Fruit fly (Drosophila melanogaster) Kc167 (cell line): Measurements from ENCODE around the gene CG17327.

ENCODE experiments used
- Myc ChIP-seq: fragments of >200 bp; optimal IDR thresholded peaks from 2 replicates; lab custom pipeline; 2017; ENCODE audit warnings: missing external identifiers
- Sin3A ChIP-seq: fragments of >200 bp; optimal IDR thresholded peaks from 2 replicates; lab custom pipeline; 2018; ENCODE audit warnings: missing external identifiers
- h ChIP-seq: fragments of >200 bp; optimal IDR thresholded peaks from 3 replicates; lab custom pipeline; 2018; ENCODE audit warnings: missing external identifiers
- insv ChIP-seq: fragments of >200 bp; optimal IDR thresholded peaks from 3 replicates; lab custom pipeline; 2018; ENCODE audit warnings: missing external identifiers
- psq ChIP-seq: fragments of >200 bp; optimal IDR thresholded peaks from 2 replicates; lab custom pipeline; 2017; ENCODE audit warnings: missing external identifiers
- ttk ChIP-seq: sonication (Bioruptor generic); optimal IDR thresholded peaks from 2 replicates; lab custom pipeline; 2017; ENCODE audit warnings: missing external identifiers

Gene CG17327

DNA sequence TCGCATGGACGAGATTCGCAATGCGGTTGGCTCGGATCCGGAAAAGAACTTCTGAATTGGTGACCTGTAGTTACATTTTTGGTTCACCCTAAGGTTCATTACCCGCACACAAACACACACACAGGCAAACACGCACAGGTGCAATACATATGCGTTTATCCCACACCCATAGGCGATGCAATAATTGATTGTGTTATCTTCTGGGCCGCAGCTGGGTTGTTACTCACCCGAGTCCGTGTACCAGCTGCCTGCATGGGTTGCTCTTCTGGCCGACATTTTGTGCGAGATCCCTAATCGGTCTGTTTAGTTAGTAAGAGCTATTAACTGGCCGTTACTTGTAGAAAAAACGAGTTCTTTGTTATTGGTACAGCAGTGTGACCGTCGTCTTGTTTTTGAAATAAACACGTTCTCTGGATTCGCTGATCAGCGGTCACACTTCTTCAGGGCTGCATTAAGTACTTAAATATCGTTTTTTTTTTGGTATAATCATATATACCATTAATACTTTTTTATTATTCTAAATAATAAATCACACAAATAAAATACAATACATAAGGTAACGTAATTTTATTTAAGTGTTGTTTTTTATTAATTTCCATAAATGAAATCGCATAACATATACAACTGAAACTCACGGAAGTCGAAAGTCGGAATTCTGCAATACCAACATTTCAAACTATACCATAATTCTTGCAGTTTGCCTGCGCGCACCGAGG is 13.5 kb upstream of the CG17327 start, which contains the start of gene CG8031:
Gene CG8031 (minus strand): TSS at position 406 of the 716 bp plus-strand sequence.
- no peak for TF ChIP-seq h
- TF ChIP-seq ttk = no peak
- no peak for TF ChIP-seq insv (lab: Kevin White, UChicago)
- no peak for TF ChIP-seq Sin3A
- no peak for TF ChIP-seq Myc (lab: Kevin White, UChicago)
- no peak for TF ChIP-seq psq (lab: Kevin White, UChicago)

DNA sequence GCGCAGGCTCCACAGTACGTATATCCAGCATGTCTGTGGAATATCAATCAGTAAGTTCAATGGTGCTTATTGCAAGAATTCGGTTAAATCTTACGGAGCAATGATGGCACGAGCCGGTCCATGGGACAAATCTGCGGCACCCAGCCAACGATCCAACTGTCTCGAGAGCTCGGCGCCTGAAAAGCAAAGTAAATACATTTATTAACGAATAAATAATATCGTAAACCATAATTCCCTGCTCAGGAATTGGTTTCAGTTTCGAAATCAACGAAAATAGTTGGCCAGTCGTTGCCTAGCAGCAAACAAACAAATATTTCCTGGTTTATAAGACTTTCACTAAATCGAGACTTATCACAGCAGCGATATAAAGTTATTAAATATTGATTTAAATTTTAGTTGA is 12.1 kb upstream of the CG17327 start, which contains the start of gene CG11656:
Gene CG11656 (plus strand): TSS at position 301 of the 400 bp plus-strand sequence.
- no peak for TF ChIP-seq ttk
- TF ChIP-seq Myc (lab: Kevin White, UChicago) = no peak
- TF ChIP-seq Sin3A = no peak
- no peak for TF ChIP-seq h
- TF ChIP-seq insv (lab: Kevin White, UChicago) = no peak
- no peak for TF ChIP-seq psq (lab: Kevin White, UChicago)

DNA sequence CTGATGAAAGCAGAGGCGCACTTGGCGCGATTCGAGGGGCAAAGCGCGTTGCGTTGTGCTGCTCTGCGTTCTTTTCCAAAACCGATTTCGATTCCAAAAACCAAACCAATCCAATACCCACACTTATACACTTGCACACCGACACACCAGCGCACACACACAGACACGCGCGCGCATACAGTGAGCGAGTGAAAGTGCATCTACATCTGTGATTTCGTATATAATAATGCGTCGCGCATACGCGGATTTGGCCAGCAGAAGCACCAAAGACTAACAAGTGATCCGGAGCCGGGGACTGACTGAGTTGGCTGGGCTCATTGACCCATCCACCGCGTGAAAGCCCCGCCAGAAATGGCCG is 687 bp upstream of the CG17327 start:
- TF ChIP-seq insv (lab: Kevin White, UChicago) = no peak
- no peak for TF ChIP-seq ttk

DNA sequence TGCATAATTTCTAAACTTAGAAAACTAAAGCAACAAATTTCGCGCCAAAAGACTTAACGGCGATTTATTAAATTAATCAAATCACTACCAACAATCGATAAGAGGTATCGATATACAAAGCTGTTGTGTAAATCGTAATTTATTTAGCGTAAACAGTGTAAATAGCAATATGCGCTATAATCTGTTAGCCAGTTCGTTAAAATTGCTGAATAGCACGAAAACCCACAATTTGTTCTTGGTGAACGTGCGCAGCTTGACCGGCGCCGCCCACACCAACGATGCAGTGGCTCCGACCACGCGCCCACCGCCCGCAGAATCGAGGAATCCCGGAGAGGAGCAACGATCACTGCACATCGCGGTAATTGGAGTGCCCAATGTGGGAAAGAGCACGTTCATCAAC is 2.0 kb downstream of the CG17327 start, which contains the start of gene CG7488:
Gene CG7488 (plus strand): TSS at position 99 of the 400 bp plus-strand sequence.
- TF ChIP-seq Myc (lab: Kevin White, UChicago) = no peak
- TF ChIP-seq h = no peak
- TF ChIP-seq psq (lab: Kevin White, UChicago) = no peak
- TF ChIP-seq Sin3A = no peak
- TF ChIP-seq insv (lab: Kevin White, UChicago) = no peak
- no peak for TF ChIP-seq ttk

DNA sequence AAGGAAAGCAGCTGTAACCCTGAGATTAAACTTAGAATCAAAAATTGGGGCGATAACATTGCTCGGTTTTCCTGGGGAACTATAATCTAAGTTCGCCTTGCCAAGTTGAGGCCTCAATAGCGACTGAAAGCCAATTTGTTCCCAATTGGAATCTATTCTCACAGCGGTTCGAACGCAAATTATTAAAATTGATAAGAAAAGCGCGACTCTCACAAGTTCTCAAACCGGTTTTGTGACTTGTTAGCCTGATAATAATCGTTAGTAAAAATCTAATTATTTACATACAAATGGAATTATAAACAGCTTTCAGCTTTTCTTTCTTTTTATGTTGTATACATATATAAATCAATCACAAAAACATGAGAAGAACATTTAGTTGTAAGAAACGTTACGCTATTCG is 2.5 kb downstream of the CG17327 start, which contains the start of gene yellow-f2:
Gene yellow-f2 (minus strand): TSS at position 101 of the 400 bp plus-strand sequence.
- TF ChIP-seq h (no peak), psq (lab: Kevin White, UChicago) (no peak), Sin3A (no peak), Myc (lab: Kevin White, UChicago) (no peak), ttk (no peak)

DNA sequence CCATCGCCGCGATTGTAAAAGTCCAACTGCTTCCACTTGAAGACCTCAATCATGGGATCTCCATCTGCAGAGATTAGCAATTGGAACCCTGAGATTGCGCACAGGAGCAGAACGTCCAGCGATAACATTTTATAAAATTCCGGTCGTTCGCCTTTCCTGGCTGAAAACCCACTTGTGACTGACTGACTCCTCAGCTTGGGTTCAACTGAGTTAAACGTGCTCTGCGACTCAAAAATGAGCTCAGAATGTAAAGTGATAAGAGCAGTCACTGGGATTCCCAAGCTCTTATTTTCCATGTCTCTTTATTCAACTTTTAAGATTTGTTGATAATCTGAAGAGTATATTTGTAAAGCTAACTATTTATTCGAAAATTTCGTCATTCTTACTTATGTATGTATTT is 4.5 kb downstream of the CG17327 start, which contains the start of gene yellow-f:
Gene yellow-f (minus strand): TSS at position 184 of the 400 bp plus-strand sequence.
- TF ChIP-seq Sin3A = no peak
- TF ChIP-seq h = no peak
- no peak for TF ChIP-seq insv (lab: Kevin White, UChicago)
- TF ChIP-seq ttk = no peak
- TF ChIP-seq Myc (lab: Kevin White, UChicago) = no peak
- TF ChIP-seq psq (lab: Kevin White, UChicago) = no peak

DNA sequence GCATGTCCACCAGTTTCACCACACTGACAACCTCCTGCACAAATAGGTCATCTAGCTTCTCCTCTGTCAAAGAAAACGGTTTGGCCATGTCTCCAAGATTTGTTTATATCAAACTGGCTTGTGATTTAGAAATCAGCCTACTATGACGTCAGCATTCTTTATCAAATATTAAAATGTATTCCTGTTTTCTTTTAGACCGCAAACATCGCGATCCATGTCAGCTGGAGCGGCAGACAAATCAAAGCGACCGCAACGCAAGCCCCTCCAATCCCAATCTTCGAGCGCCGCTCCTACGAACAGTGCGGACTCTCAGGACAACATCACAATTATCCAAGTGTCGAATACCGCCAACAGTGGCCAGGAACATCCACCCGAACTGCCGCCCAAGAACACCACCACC is 9.1 kb downstream of the CG17327 start, which contains the start of gene CG14383:
Gene CG14383 (minus strand): TSS at position 101 of the 400 bp plus-strand sequence.
- no peak for TF ChIP-seq Myc (lab: Kevin White, UChicago)
- no peak for TF ChIP-seq insv (lab: Kevin White, UChicago)
- no peak for TF ChIP-seq ttk
- no peak for TF ChIP-seq h

DNA sequence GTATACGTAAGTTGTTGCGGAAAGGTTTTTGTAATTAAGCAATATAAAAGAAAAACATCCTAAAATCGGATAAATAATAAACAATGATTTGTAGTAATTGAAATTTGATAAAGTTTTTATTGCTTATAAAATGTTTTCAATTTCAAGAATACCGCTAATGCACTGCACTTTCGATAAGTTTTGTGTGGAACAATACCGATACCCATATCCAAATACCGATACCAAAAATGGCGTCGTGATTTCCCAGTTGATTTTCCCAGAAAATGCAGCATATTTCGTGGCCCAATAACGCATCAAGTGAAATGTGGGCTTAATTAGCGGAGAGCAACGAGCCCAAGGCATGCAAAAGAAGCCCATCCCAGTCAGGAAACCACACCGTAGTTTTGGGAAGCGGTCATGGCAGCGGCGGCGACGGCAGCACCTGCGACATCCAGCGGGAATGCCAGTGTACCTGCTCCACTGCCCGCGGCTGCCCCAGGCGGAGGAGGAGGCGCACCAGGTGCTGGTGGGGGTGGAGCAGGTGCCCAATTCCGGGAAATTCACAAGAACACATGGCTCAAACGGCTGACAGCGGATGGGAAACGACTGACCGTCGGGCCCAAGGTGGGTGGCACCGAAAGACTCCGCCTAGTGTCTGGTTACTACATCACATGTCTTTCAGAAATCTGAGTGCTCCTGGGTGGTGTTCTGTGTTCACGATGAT is 11.5 kb downstream of the CG17327 start, which contains the start of gene CG31342:
Gene CG31342 (plus strand): TSS at position 214 of the 703 bp plus-strand sequence.
- TF ChIP-seq Myc (lab: Kevin White, UChicago) (no peak), h (no peak), insv (lab: Kevin White, UChicago) (no peak), Sin3A (no peak), ttk (no peak), psq (lab: Kevin White, UChicago) (no peak)

DNA sequence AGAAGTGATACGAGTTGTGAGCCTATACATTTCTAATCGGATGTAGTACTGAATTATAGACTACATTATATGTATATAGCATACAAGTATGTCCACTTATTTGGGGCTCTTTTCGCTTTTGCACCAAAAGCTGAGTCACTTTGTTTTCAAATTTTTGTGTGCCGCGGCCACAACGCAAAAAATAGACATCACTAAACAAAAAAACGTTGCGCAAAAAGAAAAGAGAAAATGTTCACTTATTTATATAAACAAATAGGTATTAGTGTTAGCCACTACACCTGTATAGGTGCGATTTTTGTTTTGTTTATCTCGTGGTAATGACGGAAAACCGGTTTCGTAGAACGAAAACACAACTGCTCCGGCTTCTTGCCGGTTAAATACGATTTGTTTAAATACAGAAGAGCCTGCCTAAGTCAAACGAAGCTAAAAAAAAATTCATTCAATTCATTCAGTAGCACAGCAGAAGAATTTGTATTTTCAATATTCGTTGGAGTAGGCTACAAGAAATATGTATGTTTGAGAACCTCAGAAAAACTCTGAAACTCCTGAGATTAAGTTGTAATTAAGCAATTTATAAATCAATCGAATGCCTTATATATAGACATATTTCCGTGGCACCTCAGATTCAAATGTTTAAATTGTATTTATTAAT is 14.4 kb downstream of the CG17327 start:
- TF ChIP-seq psq (lab: Kevin White, UChicago) (no peak), insv (lab: Kevin White, UChicago) (no peak), ttk (no peak), Myc (lab: Kevin White, UChicago) (no peak), Sin3A (no peak), h (no peak)

DNA sequence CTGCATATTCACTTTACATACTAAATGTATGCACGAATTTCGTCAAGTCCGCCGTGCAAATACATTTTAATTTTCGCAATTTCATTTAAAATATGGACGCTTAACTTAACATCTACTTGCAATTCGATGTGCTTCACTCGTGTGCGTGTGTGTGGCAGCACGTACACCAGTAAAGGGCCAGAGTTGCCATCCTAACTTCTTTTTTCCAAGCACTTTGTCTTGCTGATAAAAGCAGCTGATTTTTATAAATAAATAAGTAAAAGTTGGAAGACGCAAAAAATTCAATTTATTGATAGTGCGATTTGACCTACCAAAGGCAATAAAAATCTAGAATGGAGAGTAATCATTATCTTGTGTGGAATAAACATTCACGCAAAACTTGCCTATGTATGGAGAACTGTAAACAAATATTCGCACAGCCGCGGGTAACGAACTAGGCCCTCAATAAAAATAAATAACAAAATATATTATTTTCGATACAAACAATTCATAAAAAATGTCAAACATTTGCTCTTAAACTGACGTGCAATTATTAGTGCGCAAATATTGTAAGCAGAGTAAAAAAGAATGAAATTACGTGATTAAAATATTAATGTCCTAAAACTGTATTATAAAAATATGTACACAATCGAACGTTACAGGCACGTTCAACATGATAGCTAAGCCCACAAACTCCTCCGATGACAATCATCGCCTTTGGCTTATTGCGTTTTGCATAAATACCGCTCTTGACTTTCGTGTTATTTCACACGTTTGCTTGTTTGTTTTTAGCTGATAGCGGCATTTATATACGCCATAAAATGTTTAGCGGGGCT is 15.2 kb downstream of the CG17327 start:
- no peak for TF ChIP-seq h
- no peak for TF ChIP-seq ttk
- no peak for TF ChIP-seq Myc (lab: Kevin White, UChicago)
- no peak for TF ChIP-seq insv (lab: Kevin White, UChicago)
- TF ChIP-seq Sin3A = no peak
- no peak for TF ChIP-seq psq (lab: Kevin White, UChicago)

DNA sequence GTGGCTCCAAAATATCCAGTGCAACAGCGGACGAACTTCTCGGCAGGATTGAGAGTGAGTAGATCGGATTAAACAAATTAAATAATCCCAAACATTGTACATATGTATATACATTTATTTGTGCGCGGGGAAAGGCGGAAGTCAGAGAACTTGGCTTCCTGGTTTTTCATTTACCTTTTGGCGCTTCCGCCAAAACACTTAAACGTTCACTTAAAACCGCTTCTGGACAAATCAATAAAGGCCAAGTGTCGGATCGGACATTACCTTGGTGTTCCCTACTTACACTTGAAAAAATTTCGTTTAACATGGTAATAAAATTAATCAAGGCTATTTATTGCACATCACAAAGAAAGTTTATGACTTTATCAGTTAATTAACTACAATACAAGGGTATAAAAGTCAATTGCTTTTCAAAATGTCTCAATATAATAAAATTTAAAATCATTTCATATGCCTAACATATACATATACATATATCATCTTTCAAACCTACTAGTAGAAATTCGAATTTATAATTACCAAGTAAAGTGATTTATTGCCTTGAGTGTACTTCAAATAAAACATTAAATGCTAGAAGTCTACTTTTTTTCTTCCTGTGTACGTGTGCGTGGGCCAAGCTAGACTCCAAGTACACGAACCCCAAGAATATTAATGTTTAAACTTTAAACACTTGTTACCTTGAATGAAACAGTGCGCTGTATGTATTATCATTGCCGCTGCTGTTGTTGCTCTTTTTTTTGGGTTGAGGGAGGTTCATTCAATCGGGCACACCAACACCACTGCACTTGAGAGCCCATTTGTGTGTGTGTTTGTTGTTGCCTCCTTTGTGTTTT is 16.0 kb downstream of the CG17327 start:
- no peak for TF ChIP-seq psq (lab: Kevin White, UChicago)
- no peak for TF ChIP-seq insv (lab: Kevin White, UChicago)
- no peak for TF ChIP-seq Sin3A
- no peak for TF ChIP-seq h
- TF ChIP-seq ttk = no peak
- no peak for TF ChIP-seq Myc (lab: Kevin White, UChicago)
